Worm (Caenorhabditis elegans) whole organism, late embryonic: Measurements from ENCODE around the gene ceh-92.

Experiments used
- C38D4.7 ChIP-seq: fragments of 200-800 bp; sonication (Bioruptor generic); optimal IDR thresholded peaks from 2 replicates; lab custom pipeline; 2018; ENCODE audit warnings: mild to moderate bottlenecking, missing genetic modification characterization, moderate library complexity, missing compliant biosample characterization
- F13H6.1 ChIP-seq: sonication (generic microtip); optimal IDR thresholded peaks from 2 replicates; lab custom pipeline; 2016; ENCODE audit warnings: missing genetic modification characterization, missing compliant biosample characterization
- K02D7.2 ChIP-seq: sonication (generic microtip); optimal IDR thresholded peaks from 2 replicates; lab custom pipeline; 2017; ENCODE audit warnings: mild to moderate bottlenecking, missing genetic modification characterization, missing compliant biosample characterization
- T23F11.4 ChIP-seq: fragments of 200-800 bp; sonication (Bioruptor generic); optimal IDR thresholded peaks from 2 replicates; lab custom pipeline; 2018; ENCODE audit warnings: mild to moderate bottlenecking, missing genetic modification characterization, missing compliant biosample characterization
- ama-1 ChIP-seq: fragments of 150-350 bp; optimal IDR thresholded peaks from 2 replicates; lab custom pipeline; 2014
- ceh-14 ChIP-seq: sonication (generic microtip); optimal IDR thresholded peaks from 2 replicates; lab custom pipeline; 2016; ENCODE audit warnings: missing genotype, missing genetic modification characterization, missing compliant biosample characterization
- ceh-30 ChIP-seq: fragments of 150-350 bp; optimal IDR thresholded peaks from 2 replicates; lab custom pipeline; 2014; ENCODE audit warnings: missing biosample characterization, missing genetic modification characterization
- ceh-31 ChIP-seq: sonication (generic microtip); optimal IDR thresholded peaks from 2 replicates; lab custom pipeline; 2016; ENCODE audit warnings: missing genetic modification characterization, missing compliant biosample characterization
- ceh-34 ChIP-seq: sonication (generic microtip); optimal IDR thresholded peaks from 2 replicates; lab custom pipeline; 2016; ENCODE audit warnings: mild to moderate bottlenecking, missing genetic modification characterization, missing compliant biosample characterization
- ceh-48 ChIP-seq: sonication (generic microtip); optimal IDR thresholded peaks from 2 replicates; lab custom pipeline; 2016; ENCODE audit warnings: missing genetic modification characterization, inconsistent platforms, missing compliant biosample characterization
- ceh-9 ChIP-seq: sonication (generic microtip); optimal IDR thresholded peaks from 2 replicates; lab custom pipeline; 2016; ENCODE audit warnings: mild to moderate bottlenecking, missing genetic modification characterization, inconsistent platforms, missing compliant biosample characterization
- elt-2 ChIP-seq: sonication (generic microtip); optimal IDR thresholded peaks from 2 replicates; lab custom pipeline; 2016; ENCODE audit warnings: missing genetic modification reagents, missing genetic modification characterization, missing compliant biosample characterization
- elt-4 ChIP-seq: sonication (generic microtip); optimal IDR thresholded peaks from 2 replicates; lab custom pipeline; 2016; ENCODE audit warnings: missing genetic modification characterization, missing compliant biosample characterization
- fkh-10 ChIP-seq: fragments of 150-350 bp; optimal IDR thresholded peaks from 2 replicates; lab custom pipeline; 2014; ENCODE audit warnings: missing biosample characterization, missing genetic modification reagents, missing genetic modification characterization
- fkh-6 ChIP-seq: sonication (generic microtip); optimal IDR thresholded peaks from 2 replicates; lab custom pipeline; 2016; ENCODE audit warnings: missing genetic modification characterization, missing compliant biosample characterization
- hlh-13 ChIP-seq: fragments of 200-800 bp; sonication (Bioruptor generic); optimal IDR thresholded peaks from 2 replicates; lab custom pipeline; 2018; ENCODE audit warnings: mild to moderate bottlenecking, missing genetic modification characterization, missing compliant biosample characterization
- hlh-6 ChIP-seq: sonication (generic microtip); optimal IDR thresholded peaks from 2 replicates; lab custom pipeline; 2016; ENCODE audit warnings: missing genotype, missing genetic modification characterization, missing compliant biosample characterization
- lim-6 ChIP-seq: sonication (generic microtip); optimal IDR thresholded peaks from 2 replicates; lab custom pipeline; 2016; ENCODE audit warnings: missing genetic modification characterization, missing compliant biosample characterization
- lin-11 ChIP-seq: fragments of 200-800 bp; sonication (Bioruptor generic); optimal IDR thresholded peaks from 2 replicates; lab custom pipeline; 2018; ENCODE audit warnings: mild to moderate bottlenecking, missing genetic modification characterization, missing compliant biosample characterization
- mec-3 ChIP-seq: sonication (generic microtip); optimal IDR thresholded peaks from 2 replicates; lab custom pipeline; 2016; ENCODE audit warnings: borderline replicate concordance, missing genetic modification characterization, missing compliant biosample characterization
- nfya-1 ChIP-seq: sonication (generic microtip); optimal IDR thresholded peaks from 2 replicates; lab custom pipeline; 2017; ENCODE audit warnings: missing genetic modification characterization, mild to moderate bottlenecking, missing compliant biosample characterization, antibody characterized with exemption, moderate library complexity
- nhr-11 ChIP-seq: fragments of 150-350 bp; optimal IDR thresholded peaks from 2 replicates; lab custom pipeline; 2014; ENCODE audit warnings: missing biosample characterization, missing genetic modification characterization
- nhr-232 ChIP-seq: sonication (generic microtip); optimal IDR thresholded peaks from 2 replicates; lab custom pipeline; 2016; ENCODE audit warnings: missing genetic modification characterization, missing compliant biosample characterization
- odd-2 ChIP-seq: sonication (generic microtip); optimal IDR thresholded peaks from 2 replicates; lab custom pipeline; 2017; ENCODE audit warnings: antibody characterized with exemption, mild to moderate bottlenecking, missing genetic modification characterization, missing compliant biosample characterization
- pha-4 ChIP-seq: fragments of 150-350 bp; optimal IDR thresholded peaks from 2 replicates; lab custom pipeline; 2018; ENCODE audit warnings: missing biosample characterization, missing genetic modification reagents, missing genetic modification characterization
- pros-1 ChIP-seq: fragments of 150-350 bp; optimal IDR thresholded peaks from 2 replicates; lab custom pipeline; 2014; ENCODE audit warnings: missing biosample characterization, missing genetic modification reagents, missing genetic modification characterization
- rnt-1 ChIP-seq: sonication (generic microtip); optimal IDR thresholded peaks from 2 replicates; lab custom pipeline; 2016; ENCODE audit warnings: missing genetic modification characterization, missing compliant biosample characterization
- sdc-2 ChIP-seq: sonication (generic microtip); optimal IDR thresholded peaks from 2 replicates; lab custom pipeline; 2016; ENCODE audit warnings: missing genotype, missing genetic modification characterization, missing compliant biosample characterization
- tbx-7 ChIP-seq: sonication (generic microtip); optimal IDR thresholded peaks from 2 replicates; lab custom pipeline; 2016; ENCODE audit warnings: missing genotype, missing genetic modification characterization, missing compliant biosample characterization
- unc-3 ChIP-seq, 2 experiments: fragments of 200-800 bp in 1 of 2; sonication (Bioruptor generic) in 1 of 2; sonication (generic microtip) in 1 of 2; conservative IDR thresholded peaks in 1 of 2; optimal IDR thresholded peaks in 1 of 2; 2 replicates each; pipeline versions ENCODE4 v1.3.6 to Lab custom; 2016 to 2022; ENCODE audit warnings: missing compliant biosample characterization in 2 of 2, missing genetic modification characterization in 2 of 2, missing genetic modification reagents in 1 of 2
- unc-86 ChIP-seq: sonication (generic microtip); optimal IDR thresholded peaks from 2 replicates; lab custom pipeline; 2016; ENCODE audit warnings: missing genetic modification characterization, missing compliant biosample characterization
- zip-5 ChIP-seq: sonication (generic microtip); optimal IDR thresholded peaks from 2 replicates; lab custom pipeline; 2016; ENCODE audit warnings: missing genetic modification characterization, missing compliant biosample characterization

The ceh-92 gene

DNA sequence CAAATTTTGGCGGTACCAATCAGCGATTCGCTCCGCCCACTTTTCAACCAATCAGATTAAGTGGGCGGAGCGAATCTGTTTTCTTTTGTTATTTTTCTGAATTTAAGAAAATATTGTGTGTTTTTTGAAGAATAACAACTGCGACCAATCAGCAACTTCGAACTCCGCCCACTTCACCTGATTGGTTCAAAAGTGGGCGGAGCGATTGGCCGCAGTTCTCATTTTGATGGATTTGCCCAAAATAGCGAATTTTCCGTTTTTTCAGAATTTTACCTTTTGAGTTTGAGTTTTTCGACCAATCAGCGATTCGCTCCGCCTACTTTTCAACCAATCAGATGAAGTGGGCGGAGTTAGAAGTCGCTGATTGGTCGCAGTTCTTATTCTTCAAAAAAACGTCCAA lies 7.9 kb downstream of the ceh-92 start:
- TF ChIP-seq ceh-14 (tag; lab: Kevin White, UChicago) (no peak), nfya-1 (peak; percentile 63)

- TF ChIP-seq ceh-9 (tag; lab: Kevin White, UChicago) (no peak), hlh-13 (GFP tag; lab: Kevin White, UChicago) (no peak), odd-2 (tag; lab: Kevin White, UChicago) (no peak), elt-2 (tag; lab: Kevin White, UChicago) (no peak)
Observed at ce11 chrIII:11590255-11590654, 8.9 kb downstream of the ceh-92 start.

- TF ChIP-seq hlh-6 (no peak), tbx-7 (tag; lab: Kevin White, UChicago) (no peak), ceh-48 (tag; lab: Kevin White, UChicago) (peak; percentile 13)
Observed at ce11 chrIII:11592096-11592495, 10.7 kb downstream of the ceh-92 start.

DNA sequence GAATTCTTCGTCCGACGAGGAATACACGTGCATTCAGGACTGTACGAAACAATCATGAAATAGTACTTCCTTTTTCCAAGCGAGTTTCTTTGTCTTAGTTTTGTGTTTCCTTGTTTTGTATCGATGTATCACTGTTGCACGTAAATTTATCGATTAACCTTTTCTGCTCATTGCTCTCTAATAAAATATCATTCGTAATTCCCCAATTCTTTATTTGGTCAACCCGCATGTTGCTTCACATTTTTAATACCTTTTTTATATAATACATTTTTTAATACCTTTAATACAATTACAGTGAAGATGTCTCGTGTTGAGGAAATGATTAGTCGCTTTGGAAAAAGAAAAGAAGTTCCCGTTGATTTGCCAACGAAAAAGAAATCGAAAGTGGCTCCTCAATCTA lies 26.5 kb downstream of the ceh-92 start, which contains the start of gene Y66D12A.1:
Y66D12A.1 (plus strand) TSS at position 301 of the 400 bp plus-strand sequence.
- TF ChIP-seq mec-3 (tag; lab: Kevin White, UChicago), result no peak
- TF ChIP-seq fkh-10 (GFP tag; lab: Kevin White, UChicago), result no peak
- no peak for TF ChIP-seq F13H6.1 (tag; lab: Kevin White, UChicago)
- no peak for TF ChIP-seq K02D7.2 (tag; lab: Kevin White, UChicago)
- no peak for TF ChIP-seq sdc-2 (tag; lab: Kevin White, UChicago)
- TF ChIP-seq rnt-1 (tag; lab: Kevin White, UChicago), result no peak
- no peak for TF ChIP-seq lin-11 (tag; lab: Kevin White, UChicago)
- TF ChIP-seq tbx-7 (tag; lab: Kevin White, UChicago), result no peak
- TF ChIP-seq unc-86 (tag; lab: Kevin White, UChicago), result no peak
- TF ChIP-seq lim-6 (tag; lab: Kevin White, UChicago), result no peak
- no peak for TF ChIP-seq unc-3 (GFP tag; conservative IDR thresholded peaks at IDR 0.05; lab: Robert Waterston, UW)
- no peak for TF ChIP-seq unc-3 (tag; optimal IDR thresholded peaks at IDR 0.05; lab: Kevin White, UChicago)
- no peak for TF ChIP-seq fkh-6 (tag; lab: Kevin White, UChicago)
- no peak for TF ChIP-seq ceh-34 (tag; lab: Kevin White, UChicago)
- TF ChIP-seq hlh-13 (GFP tag; lab: Kevin White, UChicago), result no peak
- TF ChIP-seq T23F11.4, result no peak

DNA sequence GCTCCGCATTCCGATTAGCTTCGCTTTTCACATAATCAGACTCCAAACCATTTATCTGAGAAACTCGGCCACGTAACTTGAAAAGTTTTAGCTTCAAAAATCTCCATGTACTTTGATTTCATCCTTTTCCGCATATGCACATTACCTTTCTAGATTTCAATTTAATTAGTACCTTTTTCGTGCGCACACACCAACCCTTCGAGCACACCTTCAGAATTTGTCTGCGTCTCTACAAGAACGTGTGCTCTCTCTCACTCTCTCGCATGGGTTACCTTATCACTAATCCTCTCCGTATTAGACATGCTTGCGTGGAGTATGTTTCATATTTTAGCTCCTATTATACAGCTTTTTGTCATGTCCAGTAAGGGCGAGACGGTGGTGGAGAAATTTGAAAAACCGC lies 28.2 kb downstream of the ceh-92 start, which contains the start of gene Y66D12A.30:
Y66D12A.30 (plus strand) TSS at position 301 of the 400 bp plus-strand sequence.
- TF ChIP-seq elt-2 (tag; lab: Kevin White, UChicago) (no peak), zip-5 (no peak)

- TF ChIP-seq pha-4 (no peak), zip-5 (no peak), ceh-30 (no peak), nhr-232 (tag; lab: Kevin White, UChicago) (no peak), C38D4.7 (GFP tag; lab: Kevin White, UChicago) (no peak), elt-4 (tag; lab: Kevin White, UChicago) (peak; percentile 73)
Observed at ce11 chrIII:11611618-11612247, 30.3 kb downstream of the ceh-92 start.

DNA sequence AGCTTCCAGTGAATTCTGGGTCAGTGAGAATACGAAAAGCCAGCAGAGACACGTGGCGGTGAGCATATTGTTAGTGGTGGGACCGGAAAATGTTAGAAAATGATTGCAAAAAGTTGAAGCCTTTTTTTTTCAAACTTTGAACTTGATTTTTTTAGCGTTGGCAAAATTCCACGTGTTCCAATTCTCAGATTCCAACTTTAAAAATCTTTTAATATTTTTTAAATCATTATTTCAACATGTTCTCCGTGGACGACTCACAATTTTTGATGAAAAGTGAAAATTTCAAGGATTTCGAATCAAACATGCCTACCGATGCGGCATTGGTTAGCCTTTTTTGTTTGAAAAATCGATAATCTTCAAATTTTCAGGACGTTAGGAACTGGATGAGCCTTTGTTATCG lies 31.0 kb downstream of the ceh-92 start, which contains the start of the genes Y66A7A.9 and Y66A7A.4:
Y66A7A.9 (minus strand) TSS at position 101 of the 400 bp plus-strand sequence.
Y66A7A.4 (plus strand) TSS at position 237 of the 400 bp plus-strand sequence.
- no peak for TF ChIP-seq nhr-11 (tag; lab: Kevin White, UChicago)
- TF ChIP-seq ama-1 (lab: Kevin White, UChicago), result no peak
- TF ChIP-seq pros-1 (tag; lab: Kevin White, UChicago), result no peak
- TF ChIP-seq ceh-31 (tag; lab: Kevin White, UChicago), result no peak
- TF ChIP-seq fkh-6 (tag; lab: Kevin White, UChicago), result no peak
- TF ChIP-seq nhr-232 (tag; lab: Kevin White, UChicago), result no peak
